Worm (Caenorhabditis elegans) whole organism, midembryonic: ENCODE measurements around the gene F47G9.6.

Experiments used
- T22C8.4 ChIP-seq: fragments of 200-800 bp; sonication (Bioruptor generic); IDR thresholded peaks from 2 replicates; pipeline ENCODE4 v1.3.6; 2022; ENCODE audit warnings: missing genetic modification characterization, missing compliant biosample characterization
- cog-1 ChIP-seq: sonication (generic microtip); optimal IDR thresholded peaks from 2 replicates; lab custom pipeline; 2016; ENCODE audit warnings: missing genetic modification characterization, missing compliant biosample characterization
- flt-1 ChIP-seq: fragments of 200-800 bp; sonication (Bioruptor generic); IDR thresholded peaks from 2 replicates; pipeline ENCODE4 v1.3.6; 2022; ENCODE audit warnings: missing genetic modification characterization, missing compliant biosample characterization
- klf-2 ChIP-seq: fragments of 200-800 bp; sonication (Bioruptor generic); conservative IDR thresholded peaks from 2 replicates; pipeline ENCODE4 v1.3.6; 2022; ENCODE audit warnings: missing genetic modification reagents, missing genetic modification characterization, missing compliant biosample characterization
- med-1 ChIP-seq: sonication (generic microtip); optimal IDR thresholded peaks from 2 replicates; lab custom pipeline; 2017; ENCODE audit warnings: missing genetic modification characterization, mild to moderate bottlenecking, missing compliant biosample characterization, antibody characterized with exemption, missing genetic modification reagents; ENCODE audit not compliant: insufficient read depth
- ref-1 ChIP-seq: fragments of 200-800 bp; sonication (Bioruptor generic); conservative IDR thresholded peaks from 2 replicates; pipeline ENCODE4 v1.3.6; 2022; ENCODE audit warnings: missing genetic modification reagents, missing genetic modification characterization, missing compliant biosample characterization
- tab-1 ChIP-seq: fragments of 200-800 bp; sonication (Bioruptor generic); IDR thresholded peaks from 2 replicates; pipeline ENCODE4 v1.3.6; 2022; ENCODE audit warnings: missing genetic modification characterization, missing compliant biosample characterization
- ztf-23 ChIP-seq: fragments of 200-800 bp; sonication (Bioruptor generic); IDR thresholded peaks from 2 replicates; pipeline ENCODE4 v1.3.6; 2022; ENCODE audit warnings: missing genetic modification reagents, missing genetic modification characterization, missing compliant biosample characterization
- ztf-29 ChIP-seq: fragments of 200-800 bp; sonication (Bioruptor generic); IDR thresholded peaks from 2 replicates; pipeline ENCODE4 v1.3.6; 2022; ENCODE audit warnings: missing genetic modification reagents, missing genetic modification characterization, missing compliant biosample characterization

The F47G9.6 gene

ce11 chrV:11300539-11300938 is 28.7 kb upstream of the F47G9.6 start, which contains the start of gene srh-47:
Gene srh-47 (minus strand): TSS chrV:11300639.
- TF ChIP-seq med-1 (GFP tag; lab: Kevin White, UChicago) (no peak), T22C8.4 (GFP tag; lab: Robert Waterston, UW) (no peak), flt-1 (GFP tag; lab: Robert Waterston, UW) (no peak), klf-2 (GFP tag; lab: Robert Waterston, UW) (no peak), ref-1 (GFP tag; lab: Robert Waterston, UW) (no peak), ztf-29 (GFP tag; lab: Robert Waterston, UW) (no peak), tab-1 (no peak), ztf-23 (no peak), cog-1 (no peak)

- no peak for TF ChIP-seq ref-1 (GFP tag; lab: Robert Waterston, UW)
- no peak for TF ChIP-seq klf-2 (GFP tag; lab: Robert Waterston, UW)
- TF ChIP-seq T22C8.4 (GFP tag; lab: Robert Waterston, UW), result no peak
- no peak for TF ChIP-seq cog-1
- TF ChIP-seq ztf-23, result no peak
- TF ChIP-seq med-1 (GFP tag; lab: Kevin White, UChicago), result no peak
- TF ChIP-seq ztf-29 (GFP tag; lab: Robert Waterston, UW), result no peak
- TF ChIP-seq tab-1, result no peak
- TF ChIP-seq flt-1 (GFP tag; lab: Robert Waterston, UW), result no peak
Measured at ce11 chrV:11302698-11303097, 26.5 kb upstream of the F47G9.6 start, which contains the start of gene srh-46. Gene srh-46 (minus strand): TSS chrV:11302886.

- TF ChIP-seq ztf-23, result no peak
- no peak for TF ChIP-seq T22C8.4 (GFP tag; lab: Robert Waterston, UW)
- no peak for TF ChIP-seq klf-2 (GFP tag; lab: Robert Waterston, UW)
Measured at ce11 chrV:11304200-11304599, 25.0 kb upstream of the F47G9.6 start.

ce11 chrV:11304879-11305278 is 24.3 kb upstream of the F47G9.6 start, which contains the start of gene srh-45:
Gene srh-45 (minus strand): TSS chrV:11304979.
- TF ChIP-seq flt-1 (GFP tag; lab: Robert Waterston, UW) (no peak), T22C8.4 (GFP tag; lab: Robert Waterston, UW) (no peak), klf-2 (GFP tag; lab: Robert Waterston, UW) (no peak), ztf-23 (no peak), tab-1 (no peak), ztf-29 (GFP tag; lab: Robert Waterston, UW) (no peak), ref-1 (GFP tag; lab: Robert Waterston, UW) (no peak), med-1 (GFP tag; lab: Kevin White, UChicago) (no peak), cog-1 (no peak)

- TF ChIP-seq ztf-23 (no peak), cog-1 (no peak), ztf-29 (GFP tag; lab: Robert Waterston, UW) (no peak), flt-1 (GFP tag; lab: Robert Waterston, UW) (no peak), med-1 (GFP tag; lab: Kevin White, UChicago) (no peak), ref-1 (GFP tag; lab: Robert Waterston, UW) (no peak), klf-2 (GFP tag; lab: Robert Waterston, UW) (no peak), T22C8.4 (GFP tag; lab: Robert Waterston, UW) (no peak), tab-1 (no peak)
Measured at ce11 chrV:11307781-11308180, 21.4 kb upstream of the F47G9.6 start.

- TF ChIP-seq tab-1 (no peak), ref-1 (GFP tag; lab: Robert Waterston, UW) (no peak), flt-1 (GFP tag; lab: Robert Waterston, UW) (no peak)
Measured at ce11 chrV:11308346-11308745, 20.9 kb upstream of the F47G9.6 start, which contains the start of gene snf-11. Gene snf-11 (minus strand): TSS chrV:11308446.

ce11 chrV:11308915-11309314 is 20.3 kb upstream of the F47G9.6 start:
- TF ChIP-seq ztf-23, result no peak
- no peak for TF ChIP-seq cog-1
- TF ChIP-seq med-1 (GFP tag; lab: Kevin White, UChicago), result no peak
- no peak for TF ChIP-seq ztf-29 (GFP tag; lab: Robert Waterston, UW)
- no peak for TF ChIP-seq ref-1 (GFP tag; lab: Robert Waterston, UW)
- TF ChIP-seq tab-1, result no peak
- no peak for TF ChIP-seq T22C8.4 (GFP tag; lab: Robert Waterston, UW)
- TF ChIP-seq flt-1 (GFP tag; lab: Robert Waterston, UW), result no peak
- TF ChIP-seq klf-2 (GFP tag; lab: Robert Waterston, UW), result no peak

- no peak for TF ChIP-seq ztf-29 (GFP tag; lab: Robert Waterston, UW)
- no peak for TF ChIP-seq med-1 (GFP tag; lab: Kevin White, UChicago)
- TF ChIP-seq cog-1, result no peak
- no peak for TF ChIP-seq klf-2 (GFP tag; lab: Robert Waterston, UW)
- TF ChIP-seq ztf-23, result no peak
- TF ChIP-seq T22C8.4 (GFP tag; lab: Robert Waterston, UW), result no peak
Measured at ce11 chrV:11311013-11311472, 18.2 kb upstream of the F47G9.6 start, which contains the start of gene T03F7.7. Gene T03F7.7 (plus strand): TSS chrV:11311422.

- no peak for TF ChIP-seq cog-1
- no peak for TF ChIP-seq tab-1
- TF ChIP-seq T22C8.4 (GFP tag; lab: Robert Waterston, UW), result no peak
- no peak for TF ChIP-seq ztf-23
- no peak for TF ChIP-seq klf-2 (GFP tag; lab: Robert Waterston, UW)
- TF ChIP-seq ref-1 (GFP tag; lab: Robert Waterston, UW), result no peak
- TF ChIP-seq med-1 (GFP tag; lab: Kevin White, UChicago), result no peak
- no peak for TF ChIP-seq flt-1 (GFP tag; lab: Robert Waterston, UW)
- no peak for TF ChIP-seq ztf-29 (GFP tag; lab: Robert Waterston, UW)
Measured at ce11 chrV:11312904-11313303, 16.3 kb upstream of the F47G9.6 start.
